Worm (Caenorhabditis elegans) whole organism, L1 larva: ENCODE results near the gene srh-283.

Experiments used
- C16A3.4 ChIP-seq: fragments of 150-350 bp; optimal IDR thresholded peaks from 2 replicates; lab custom pipeline; 2014; ENCODE audit warnings: missing biosample characterization, missing genetic modification characterization
- C34B4.2 ChIP-seq: sonication (generic microtip); optimal IDR thresholded peaks from 2 replicates; lab custom pipeline; 2017; ENCODE audit warnings: mild to moderate bottlenecking, missing genetic modification characterization, missing compliant biosample characterization
- aha-1 ChIP-seq: fragments of 150-350 bp; optimal IDR thresholded peaks from 2 replicates; lab custom pipeline; 2014; ENCODE audit warnings: missing biosample characterization, missing genetic modification characterization
- ama-1 ChIP-seq: fragments of 150-350 bp; optimal IDR thresholded peaks from 2 replicates; lab custom pipeline; 2014
- blmp-1 ChIP-seq: fragments of 150-350 bp; optimal IDR thresholded peaks from 2 replicates; lab custom pipeline; 2014; ENCODE audit warnings: missing biosample characterization, missing genetic modification characterization
- ceh-63 ChIP-seq: fragments of 200-800 bp; sonication (Bioruptor generic); optimal IDR thresholded peaks from 2 replicates; lab custom pipeline; 2018; ENCODE audit warnings: mild to moderate bottlenecking, missing genetic modification characterization, missing compliant biosample characterization
- ceh-8 ChIP-seq: fragments of 200-800 bp; sonication (Bioruptor generic); optimal IDR thresholded peaks from 2 replicates; lab custom pipeline; 2018; ENCODE audit warnings: mild to moderate bottlenecking, missing genetic modification characterization, moderate library complexity, missing compliant biosample characterization
- ceh-88 ChIP-seq: fragments of 200-800 bp; sonication (Bioruptor generic); IDR thresholded peaks from 2 replicates; pipeline ENCODE4 v1.3.6; 2022; ENCODE audit warnings: missing genetic modification characterization, missing compliant biosample characterization
- ceh-90 ChIP-seq: sonication (generic microtip); optimal IDR thresholded peaks from 2 replicates; lab custom pipeline; 2016; ENCODE audit warnings: missing genetic modification characterization, missing compliant biosample characterization
- efl-3 ChIP-seq: fragments of 200-800 bp; sonication (Bioruptor generic); optimal IDR thresholded peaks from 2 replicates; lab custom pipeline; 2018; ENCODE audit warnings: mild to moderate bottlenecking, missing genetic modification characterization, missing compliant biosample characterization
- egl-13 ChIP-seq: sonication (generic microtip); optimal IDR thresholded peaks from 2 replicates; lab custom pipeline; 2016; ENCODE audit warnings: missing genotype, missing genetic modification reagents, missing genetic modification characterization, missing compliant biosample characterization
- elt-2 ChIP-seq: sonication (generic microtip); optimal IDR thresholded peaks from 2 replicates; lab custom pipeline; 2016; ENCODE audit warnings: missing genetic modification characterization, mild to moderate bottlenecking, inconsistent platforms, missing compliant biosample characterization, missing genetic modification reagents
- elt-3 ChIP-seq, 6 experiments: fragments of 150-350 bp in 1 of 6; sonication (generic microtip); optimal IDR thresholded peaks; 2 replicates each; lab custom pipeline; 2017 to 2018; ENCODE audit warnings: missing biosample characterization in 6 of 6, missing genetic modification characterization in 6 of 6, inconsistent platforms in 1 of 6
- fos-1 ChIP-seq: fragments of 150-350 bp; optimal IDR thresholded peaks from 2 replicates; lab custom pipeline; 2014; ENCODE audit warnings: missing biosample characterization, missing genetic modification characterization
- hlh-4 ChIP-seq: sonication (generic microtip); optimal IDR thresholded peaks from 2 replicates; lab custom pipeline; 2016; ENCODE audit warnings: mild to moderate bottlenecking, missing genetic modification characterization, missing compliant biosample characterization
- hpl-2 ChIP-seq: fragments of 150-350 bp; optimal IDR thresholded peaks from 2 replicates; lab custom pipeline; 2014; ENCODE audit warnings: missing biosample characterization, missing genetic modification reagents, missing genetic modification characterization
- isw-1 ChIP-seq: fragments of 200-800 bp; sonication (Bioruptor generic); IDR thresholded peaks from 2 replicates; pipeline ENCODE4 v1.3.6; 2022; ENCODE audit warnings: missing genetic modification characterization, missing compliant biosample characterization
- jun-1 ChIP-seq: fragments of 150-350 bp; optimal IDR thresholded peaks from 2 replicates; lab custom pipeline; 2014; ENCODE audit warnings: missing biosample characterization, missing genetic modification reagents, missing genetic modification characterization
- lin-14 ChIP-seq: fragments of 200-800 bp; sonication (Bioruptor generic); optimal IDR thresholded peaks from 2 replicates; lab custom pipeline; 2018; ENCODE audit warnings: mild to moderate bottlenecking, missing genetic modification characterization, moderate library complexity, missing compliant biosample characterization
- lin-15B ChIP-seq: fragments of 150-350 bp; sonication (generic microtip); optimal IDR thresholded peaks from 3 replicates; lab custom pipeline; 2014; ENCODE audit warnings: missing biosample characterization, missing genetic modification characterization
- lin-35 ChIP-seq, 2 experiments: fragments of 150-350 bp; optimal IDR thresholded peaks; 2 replicates each; lab custom pipeline; 2014; ENCODE audit warnings: missing biosample characterization in 2 of 2, missing genetic modification characterization in 2 of 2, missing genetic modification reagents in 2 of 2
- lin-39 ChIP-seq: fragments of 150-350 bp; optimal IDR thresholded peaks from 2 replicates; lab custom pipeline; 2014; ENCODE audit warnings: missing biosample characterization, missing genetic modification reagents, missing genetic modification characterization
- lsy-2 ChIP-seq, 2 experiments: fragments of 150-350 bp; optimal IDR thresholded peaks; 2 replicates each; lab custom pipeline; 2014; ENCODE audit warnings: missing biosample characterization in 2 of 2, missing genetic modification characterization in 2 of 2
- mab-9 ChIP-seq: fragments of 200-800 bp; sonication (Bioruptor generic); IDR thresholded peaks from 2 replicates; pipeline ENCODE4 v1.3.6; 2022; ENCODE audit warnings: missing genetic modification reagents, missing genetic modification characterization, missing compliant biosample characterization
- mdl-1 ChIP-seq, 2 experiments: fragments of 150-350 bp; optimal IDR thresholded peaks; 2 replicates each; lab custom pipeline; 2014 to 2017; ENCODE audit warnings: missing biosample characterization in 2 of 2, missing genetic modification characterization in 2 of 2, inconsistent platforms in 1 of 2
- mef-2 ChIP-seq: fragments of 150-350 bp; optimal IDR thresholded peaks from 2 replicates; lab custom pipeline; 2014; ENCODE audit warnings: missing biosample characterization, missing genetic modification characterization
- nhr-12 ChIP-seq: sonication (generic microtip); optimal IDR thresholded peaks from 2 replicates; lab custom pipeline; 2017; ENCODE audit warnings: missing biosample characterization, missing genetic modification characterization
- nhr-19 ChIP-seq: fragments of 200-800 bp; sonication (Bioruptor generic); conservative IDR thresholded peaks from 2 replicates; pipeline ENCODE4 v1.3.6; 2022; ENCODE audit warnings: missing genetic modification characterization, missing compliant biosample characterization
- nhr-20 ChIP-seq: sonication (generic microtip); optimal IDR thresholded peaks from 2 replicates; lab custom pipeline; 2016; ENCODE audit warnings: mild to moderate bottlenecking, missing genetic modification characterization, missing compliant biosample characterization
- nhr-47 ChIP-seq: sonication (generic microtip); optimal IDR thresholded peaks from 2 replicates; lab custom pipeline; 2016; ENCODE audit warnings: mild to moderate bottlenecking, missing genetic modification characterization, moderate library complexity, missing compliant biosample characterization
- nhr-77 ChIP-seq: fragments of 150-350 bp; optimal IDR thresholded peaks from 2 replicates; lab custom pipeline; 2014; ENCODE audit warnings: missing biosample characterization, missing genetic modification characterization
- nhr-84 ChIP-seq: sonication (generic microtip); optimal IDR thresholded peaks from 2 replicates; lab custom pipeline; 2017; ENCODE audit warnings: missing biosample characterization, missing genetic modification characterization
- nhr-85 ChIP-seq: sonication (generic microtip); peaks from one replicate; lab custom pipeline; 2016; ENCODE audit warnings: missing genetic modification characterization, inconsistent platforms, missing compliant biosample characterization
- nhr-90 ChIP-seq: sonication (generic microtip); optimal IDR thresholded peaks from 2 replicates; lab custom pipeline; 2016; ENCODE audit warnings: mild to moderate bottlenecking, missing genetic modification characterization, missing compliant biosample characterization; ENCODE audit not compliant: poor library complexity
- pax-3 ChIP-seq: fragments of 200-800 bp; sonication (Bioruptor generic); optimal IDR thresholded peaks from 2 replicates; lab custom pipeline; 2018; ENCODE audit warnings: mild to moderate bottlenecking, missing genetic modification characterization, moderate library complexity, missing compliant biosample characterization
- pqm-1 ChIP-seq: sonication (generic microtip); optimal IDR thresholded peaks from 3 replicates; lab custom pipeline; 2017; ENCODE audit warnings: missing biosample characterization, missing genetic modification characterization
- rnt-1 ChIP-seq: sonication (generic microtip); optimal IDR thresholded peaks from 2 replicates; lab custom pipeline; 2016; ENCODE audit warnings: mild to moderate bottlenecking, missing genetic modification characterization, moderate library complexity, missing compliant biosample characterization
- snu-23 ChIP-seq: sonication (generic microtip); optimal IDR thresholded peaks from 2 replicates; lab custom pipeline; 2016; ENCODE audit warnings: missing genetic modification characterization, missing compliant biosample characterization
- swsn-7 ChIP-seq: sonication (generic microtip); optimal IDR thresholded peaks from 2 replicates; lab custom pipeline; 2016; ENCODE audit warnings: missing genetic modification characterization, missing compliant biosample characterization
- unc-86 ChIP-seq: sonication (generic microtip); optimal IDR thresholded peaks from 2 replicates; lab custom pipeline; 2016; ENCODE audit warnings: missing genetic modification characterization, missing compliant biosample characterization
- zag-1 ChIP-seq: fragments of 150-350 bp; optimal IDR thresholded peaks from 2 replicates; lab custom pipeline; 2014; ENCODE audit warnings: missing biosample characterization, missing genetic modification characterization

The srh-283 gene

DNA sequence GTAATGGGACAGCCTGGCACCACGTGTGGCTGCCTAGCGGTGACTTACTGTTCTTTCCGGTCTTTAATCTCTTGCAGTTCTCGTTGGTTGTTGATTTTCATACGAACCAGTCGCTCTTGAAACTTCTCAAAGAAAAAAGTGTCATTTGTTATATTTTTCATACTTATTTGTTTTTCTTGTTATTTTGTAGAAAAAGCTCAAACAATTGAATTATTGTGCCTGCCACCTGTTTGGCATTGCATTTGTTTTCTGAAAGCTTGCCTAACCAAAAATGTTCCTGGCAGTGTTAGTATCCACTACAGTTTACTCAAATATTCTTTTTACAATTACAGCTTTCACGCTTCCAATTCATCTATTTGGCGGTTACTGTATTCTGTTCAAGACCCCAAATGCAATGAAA lies at the start of gene srh-283, which contains the start of gene C47A10.16:
TSS of gene srh-283 (plus strand) at position 272 of the 400 bp plus-strand sequence.
TSS of gene C47A10.16 (minus strand) at position 101 of the 400 bp plus-strand sequence.
- TF ChIP-seq rnt-1 (no peak), swsn-7 (no peak), lin-14 (GFP tag; lab: Kevin White, UChicago) (no peak), unc-86 (tag; lab: Kevin White, UChicago) (no peak), nhr-84 (tag; lab: Kevin White, UChicago) (no peak), nhr-12 (tag; lab: Kevin White, UChicago) (no peak)

DNA sequence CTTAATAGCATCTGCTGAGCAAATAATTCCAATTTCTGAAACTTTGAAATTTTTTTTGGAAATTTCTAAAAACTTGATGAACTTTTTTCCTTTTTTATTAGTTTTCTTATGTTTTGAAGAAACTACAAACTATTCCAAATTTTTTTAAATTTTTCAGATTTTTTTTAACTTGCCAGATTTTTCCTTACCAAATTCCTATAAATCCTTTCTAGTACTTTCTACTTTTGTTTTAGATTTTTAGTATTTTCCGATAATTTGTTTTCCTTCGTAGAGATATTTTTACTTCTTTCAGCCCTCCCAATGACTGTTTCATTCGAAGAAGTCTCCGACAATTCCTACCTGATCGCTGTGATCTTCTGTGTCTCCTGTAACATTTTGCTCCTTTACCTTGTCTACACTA lies 46.5 kb upstream of the srh-283 start, which contains the start of gene str-77:
TSS of gene str-77 (plus strand) at position 301 of the 400 bp plus-strand sequence.
- TF ChIP-seq nhr-47 = no peak
- no peak for TF ChIP-seq aha-1 (tag; lab: Kevin White, UChicago)

- TF ChIP-seq pax-3 (no peak), ama-1 (lab: Kevin White, UChicago) (no peak), pqm-1 (tag; lab: Kevin White, UChicago) (peak; percentile 95), lin-35 (GFP tag; optimal IDR thresholded peaks at IDR 0.05; lab: Kevin White, UChicago) (peak in 1 of 2 experiments; percentile 46), elt-2 (tag; lab: Kevin White, UChicago) (peak; percentile 98), nhr-19 (GFP tag; lab: Robert Waterston, UW) (peak; percentile 18; the same call in 1 of the 2 replicates), fos-1 (no peak), nhr-90 (tag; lab: Kevin White, UChicago) (peak; percentile 5), lin-15B (tag; lab: Kevin White, UChicago) (no peak), jun-1 (peak; percentile 50), nhr-20 (tag; lab: Kevin White, UChicago) (peak; percentile 45), lsy-2 (tag; optimal IDR thresholded peaks at IDR 0.05; lab: Kevin White, UChicago) (peak in 1 of 2 experiments; percentile 0)
These were observed 43.4 kb upstream of the srh-283 start for ce11 chrV:17721709-17722108.

DNA sequence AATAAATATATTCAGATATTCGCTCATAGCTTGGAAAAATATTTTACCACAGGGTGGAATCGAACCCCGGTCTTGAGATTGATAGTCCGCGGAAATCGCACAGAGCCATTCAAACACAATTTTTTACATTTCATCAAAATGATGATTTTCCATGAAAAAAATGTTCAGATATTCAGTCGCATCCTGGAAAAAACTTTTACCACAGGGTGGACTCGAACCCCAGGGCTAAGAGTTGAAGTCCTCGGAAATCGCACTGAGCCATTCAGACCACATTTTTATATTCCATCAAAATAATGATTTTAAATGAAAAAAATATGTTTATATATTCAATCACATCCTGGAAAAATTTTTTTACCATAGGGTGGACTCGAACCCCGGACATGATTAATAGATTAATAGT lies 42.6 kb upstream of the srh-283 start:
- no peak for TF ChIP-seq nhr-47
- TF ChIP-seq elt-2 (tag; lab: Kevin White, UChicago) = no peak
- TF ChIP-seq isw-1 (GFP tag; lab: Robert Waterston, UW) = no peak
- TF ChIP-seq jun-1 = no peak
- no peak for TF ChIP-seq rnt-1
- TF ChIP-seq aha-1 (tag; lab: Kevin White, UChicago) = no peak
- no peak for TF ChIP-seq lin-15B (tag; lab: Kevin White, UChicago)
- TF ChIP-seq mab-9 = no peak
- TF ChIP-seq hlh-4 (tag; lab: Kevin White, UChicago) = no peak
- TF ChIP-seq ceh-88 (GFP tag; lab: Robert Waterston, UW) = no peak
- no peak for TF ChIP-seq C16A3.4 (tag; lab: Kevin White, UChicago)

ce11 chrV:17723142-17723781 lies 41.9 kb upstream of the srh-283 start:
- peak; percentile 17 for TF ChIP-seq elt-2 (tag; lab: Kevin White, UChicago)
- no peak for TF ChIP-seq nhr-77 (tag; lab: Kevin White, UChicago)
- TF ChIP-seq mef-2 = no peak
- TF ChIP-seq ceh-8 (GFP tag; lab: Kevin White, UChicago) = no peak
- no peak for TF ChIP-seq snu-23 (GFP tag; lab: Kevin White, UChicago)
- no peak for TF ChIP-seq efl-3 (GFP tag; lab: Kevin White, UChicago)
- TF ChIP-seq C34B4.2 (tag; lab: Kevin White, UChicago) = no peak
- TF ChIP-seq hpl-2 = no peak
- no peak for TF ChIP-seq ceh-63 (GFP tag; lab: Kevin White, UChicago)
- no peak for TF ChIP-seq egl-13 (tag; lab: Kevin White, UChicago)
- no peak for TF ChIP-seq pax-3
- TF ChIP-seq unc-86 (tag; lab: Kevin White, UChicago) = no peak
- no peak for TF ChIP-seq ceh-90 (tag; lab: Kevin White, UChicago)
- TF ChIP-seq lin-14 (GFP tag; lab: Kevin White, UChicago) = peak; percentile 19
- peak; percentile 49 for TF ChIP-seq blmp-1 (tag; lab: Kevin White, UChicago)
- TF ChIP-seq zag-1 (tag; lab: Kevin White, UChicago) = no peak
- TF ChIP-seq elt-3 (tag; optimal IDR thresholded peaks at IDR 0.05; lab: Kevin White, UChicago) = peak in 2 of 6 experiments; percentile 4 to 19
- no peak for TF ChIP-seq nhr-84 (tag; lab: Kevin White, UChicago)
- peak; percentile 73 for TF ChIP-seq nhr-19 (GFP tag; lab: Robert Waterston, UW)
- peak; percentile 17 for TF ChIP-seq nhr-20 (tag; lab: Kevin White, UChicago)
- peak; percentile 76 for TF ChIP-seq nhr-85 (tag; lab: Kevin White, UChicago)
- TF ChIP-seq mdl-1 (tag; optimal IDR thresholded peaks at IDR 0.05; lab: Kevin White, UChicago) = peak in 1 of 2 experiments; percentile 9
- TF ChIP-seq lin-39 (tag; lab: Kevin White, UChicago) = no peak
- TF ChIP-seq lin-35 (GFP tag; optimal IDR thresholded peaks at IDR 0.05; lab: Kevin White, UChicago) = no peak
